Fruit fly (Drosophila melanogaster) Kc167 (cell line): ENCODE data around the gene CG32454.

Experiments
- Myc ChIP-seq: fragments of >200 bp; optimal IDR thresholded peaks from 2 replicates; lab custom pipeline; 2017; ENCODE audit warnings: missing external identifiers
- Sin3A ChIP-seq: fragments of >200 bp; optimal IDR thresholded peaks from 2 replicates; lab custom pipeline; 2018; ENCODE audit warnings: missing external identifiers
- h ChIP-seq: fragments of >200 bp; optimal IDR thresholded peaks from 3 replicates; lab custom pipeline; 2018; ENCODE audit warnings: missing external identifiers
- insv ChIP-seq: fragments of >200 bp; optimal IDR thresholded peaks from 3 replicates; lab custom pipeline; 2018; ENCODE audit warnings: missing external identifiers
- psq ChIP-seq: fragments of >200 bp; optimal IDR thresholded peaks from 2 replicates; lab custom pipeline; 2017; ENCODE audit warnings: missing external identifiers
- ttk ChIP-seq: sonication (Bioruptor generic); optimal IDR thresholded peaks from 2 replicates; lab custom pipeline; 2017; ENCODE audit warnings: missing external identifiers

dm6 chr3L:22731393-22731792 is 1.8 kb downstream of the CG32454 start:
- TF ChIP-seq ttk (lab: Kevin White, UChicago) (no peak), psq (lab: Kevin White, UChicago) (no peak), Myc (lab: Kevin White, UChicago) (no peak), insv (lab: Kevin White, UChicago) (no peak), h (lab: Kevin White, UChicago) (no peak), Sin3A (no peak)
